Worm (Caenorhabditis elegans) whole organism, L3 larva: ENCODE results near the gene K03A11.4.

Source experiments
- R02D3.7 ChIP-seq: fragments of 150-350 bp; optimal IDR thresholded peaks from 2 replicates; lab custom pipeline; 2014; ENCODE audit warnings: missing biosample characterization, missing genetic modification characterization
- ceh-16 ChIP-seq: sonication (generic microtip); optimal IDR thresholded peaks from 2 replicates; lab custom pipeline; 2017; ENCODE audit warnings: missing biosample characterization, missing genetic modification characterization
- jun-1 ChIP-seq: fragments of 150-350 bp; optimal IDR thresholded peaks from 2 replicates; lab custom pipeline; 2014; ENCODE audit warnings: missing biosample characterization, missing genetic modification reagents, missing genetic modification characterization
- nfya-1 ChIP-seq: sonication (generic microtip); optimal IDR thresholded peaks from 2 replicates; lab custom pipeline; 2017; ENCODE audit warnings: missing genetic modification characterization, mild to moderate bottlenecking, missing compliant biosample characterization, antibody characterized with exemption, moderate library complexity; ENCODE audit not compliant: insufficient read depth
- nhr-12 ChIP-seq: fragments of 150-350 bp; optimal IDR thresholded peaks from 2 replicates; lab custom pipeline; 2014; ENCODE audit warnings: missing biosample characterization, missing genetic modification characterization
- nhr-76 ChIP-seq: fragments of 150-350 bp; sonication (generic microtip); optimal IDR thresholded peaks from 5 replicates; lab custom pipeline; 2014; ENCODE audit warnings: missing biosample characterization, missing genetic modification characterization
- pha-4 ChIP-seq: fragments of 150-350 bp; optimal IDR thresholded peaks from 2 replicates; lab custom pipeline; 2014; ENCODE audit warnings: missing biosample characterization, missing genetic modification reagents, missing genetic modification characterization
- sea-2 ChIP-seq: fragments of 150-350 bp; sonication (generic microtip); optimal IDR thresholded peaks from 4 replicates; lab custom pipeline; 2014; ENCODE audit warnings: missing biosample characterization, missing genetic modification reagents, missing genetic modification characterization
- skn-1 ChIP-seq: fragments of 150-350 bp; optimal IDR thresholded peaks from 2 replicates; lab custom pipeline; 2014; ENCODE audit warnings: missing biosample characterization, missing genetic modification characterization
- snpc-4 ChIP-seq: fragments of 150-350 bp; optimal IDR thresholded peaks from 2 replicates; lab custom pipeline; 2014; ENCODE audit warnings: missing biosample characterization, missing genetic modification characterization
- tbx-2 ChIP-seq: sonication (generic microtip); optimal IDR thresholded peaks from 2 replicates; lab custom pipeline; 2016; ENCODE audit warnings: mild to moderate bottlenecking, missing genetic modification characterization, missing compliant biosample characterization
- unc-39 ChIP-seq: sonication (generic microtip); optimal IDR thresholded peaks from 4 replicates; lab custom pipeline; 2017; ENCODE audit warnings: missing biosample characterization, missing genetic modification characterization
- unc-62 ChIP-seq: fragments of 150-350 bp; sonication (generic microtip); optimal IDR thresholded peaks from 4 replicates; lab custom pipeline; 2014; ENCODE audit warnings: missing biosample characterization, missing genetic modification reagents, missing genetic modification characterization

- TF ChIP-seq skn-1 (tag; lab: Kevin White, UChicago) (no peak), sea-2 (no peak), nfya-1 (tag; lab: Kevin White, UChicago) (no peak), tbx-2 (tag; lab: Kevin White, UChicago) (no peak), pha-4 (tag; lab: Kevin White, UChicago) (no peak), jun-1 (no peak), nhr-12 (no peak), R02D3.7 (tag; lab: Kevin White, UChicago) (no peak), snpc-4 (tag; lab: Kevin White, UChicago) (no peak), unc-62 (no peak), nhr-76 (tag; lab: Kevin White, UChicago) (no peak), unc-39 (tag; lab: Kevin White, UChicago) (no peak), ceh-16 (no peak)
These were observed 44.2 kb downstream of the K03A11.4 start, which contains the start of gene snx-17 for ce11 chrX:13122191-13122590.
